Worm (Caenorhabditis elegans): ENCODE data around the gene ZK899.3.

The ZK899.3 gene

ce11 chrX:9452483-9453198 is at the start of gene ZK899.3:
Gene ZK899.3 (plus strand): TSS chrX:9453148.
- TF ChIP-seq alr-1 (tag; optimal IDR thresholded peaks at IDR 0.05; ENCODE audit: borderline replicate concordance) (no peak), elt-2 (tag; optimal IDR thresholded peaks at IDR 0.05) (no peak), fkh-4 (tag; optimal IDR thresholded peaks at IDR 0.05; ENCODE audit: borderline replicate concordance) (no peak), C04F5.9 (tag; optimal IDR thresholded peaks at IDR 0.05) (no peak), isw-1 (GFP tag; IDR thresholded peaks at IDR 0.05) (no peak), nhr-77 (tag; optimal IDR thresholded peaks at IDR 0.05) (no peak), dsc-1 (tag; optimal IDR thresholded peaks at IDR 0.05) (no peak), nhr-90 (tag; optimal IDR thresholded peaks at IDR 0.05; ENCODE audit: poor library complexity) (no peak)

ce11 chrX:9403622-9404255 is 49.2 kb upstream of the ZK899.3 start:
- TF ChIP-seq dpl-1 (GFP tag; optimal IDR thresholded peaks at IDR 0.05) = no peak
- no peak for TF ChIP-seq hpl-2 (GFP tag; optimal IDR thresholded peaks at IDR 0.05)
- TF ChIP-seq irx-1 (tag; optimal IDR thresholded peaks at IDR 0.05) = peak; percentile 55
- TF ChIP-seq ceh-8 (GFP tag; optimal IDR thresholded peaks at IDR 0.05) = no peak
- no peak for TF ChIP-seq nhr-47 (tag; optimal IDR thresholded peaks at IDR 0.05)
- TF ChIP-seq efl-1 (optimal IDR thresholded peaks at IDR 0.05) = no peak
- TF ChIP-seq efl-1 (GFP tag; optimal IDR thresholded peaks at IDR 0.05 in 1 of 2) = no peak
- TF ChIP-seq lsy-2 (tag; optimal IDR thresholded peaks at IDR 0.05) = peak; percentile 14 to 20
- no peak for TF ChIP-seq swsn-7 (tag; optimal IDR thresholded peaks at IDR 0.05)
- TF ChIP-seq mdl-1 (tag; optimal IDR thresholded peaks at IDR 0.05) = no peak
- no peak for TF ChIP-seq nhr-84 (tag; optimal IDR thresholded peaks at IDR 0.05)
- no peak for TF ChIP-seq dsc-1 (tag; optimal IDR thresholded peaks at IDR 0.05)
- no peak for TF ChIP-seq Y116A8C.19 (tag; optimal IDR thresholded peaks at IDR 0.05; ENCODE audit: borderline replicate concordance)
- TF ChIP-seq alr-1 (tag; optimal IDR thresholded peaks at IDR 0.05; ENCODE audit: borderline replicate concordance) = no peak
- no peak for TF ChIP-seq ceh-63 (GFP tag; optimal IDR thresholded peaks at IDR 0.05)
- TF ChIP-seq isw-1 (GFP tag; IDR thresholded peaks at IDR 0.05) = no peak
- TF ChIP-seq nhr-71 (tag; optimal IDR thresholded peaks at IDR 0.05) = peak; percentile 37
- TF ChIP-seq unc-30 (tag; optimal IDR thresholded peaks at IDR 0.05) = no peak
- TF ChIP-seq nhr-90 (tag; optimal IDR thresholded peaks at IDR 0.05; ENCODE audit: poor library complexity) = peak; percentile 57
- TF ChIP-seq lin-14 (GFP tag; optimal IDR thresholded peaks at IDR 0.05) = peak; percentile 68
- TF ChIP-seq F16B12.6 (tag; optimal IDR thresholded peaks at IDR 0.05) = no peak
- no peak for TF ChIP-seq sptf-1 (tag; optimal IDR thresholded peaks at IDR 0.05)
- TF ChIP-seq unc-98 (GFP tag; IDR thresholded peaks at IDR 0.05) = no peak
- TF ChIP-seq fkh-10 (GFP tag; optimal IDR thresholded peaks at IDR 0.05) = no peak
- TF ChIP-seq zip-4 (GFP tag; optimal IDR thresholded peaks at IDR 0.05) = no peak
- TF ChIP-seq ceh-82 (tag; optimal IDR thresholded peaks at IDR 0.05) = no peak
- no peak for TF ChIP-seq ztf-11 (tag; optimal IDR thresholded peaks at IDR 0.05)
- TF ChIP-seq grh-1 (GFP tag; IDR thresholded peaks at IDR 0.05) = peak; percentile 48; the same call in 1 of the 2 replicates
- no peak for TF ChIP-seq skn-1 (tag; optimal IDR thresholded peaks at IDR 0.05)
- TF ChIP-seq egl-27 (tag; optimal IDR thresholded peaks at IDR 0.05) = no peak
- no peak for TF ChIP-seq lin-15B (tag; optimal IDR thresholded peaks at IDR 0.05)
- TF ChIP-seq lin-39 (tag; optimal IDR thresholded peaks at IDR 0.05) = no peak
- TF ChIP-seq xbp-1 (tag; optimal IDR thresholded peaks at IDR 0.05) = no peak
- TF ChIP-seq nhr-20 (tag; optimal IDR thresholded peaks at IDR 0.05) = peak; percentile 1
- peak; percentile 67 for TF ChIP-seq blmp-1 (tag; optimal IDR thresholded peaks at IDR 0.05)
- no peak for TF ChIP-seq C16A3.4 (tag; optimal IDR thresholded peaks at IDR 0.05)
- TF ChIP-seq aha-1 (tag; optimal IDR thresholded peaks at IDR 0.05) = no peak
- TF ChIP-seq mab-9 (GFP tag; IDR thresholded peaks at IDR 0.05) = no peak
- peak; percentile 37 for TF ChIP-seq mep-1 (tag; optimal IDR thresholded peaks at IDR 0.05)
- TF ChIP-seq pag-3 (tag; optimal IDR thresholded peaks at IDR 0.05; ENCODE audit: borderline replicate concordance, insufficient read depth) = no peak
- peak in 1 of 2 experiments; percentile 46 for TF ChIP-seq lin-35 (GFP tag; optimal IDR thresholded peaks at IDR 0.05)
- no peak for TF ChIP-seq rnt-1 (tag; optimal IDR thresholded peaks at IDR 0.05)
- TF ChIP-seq C04F5.9 (tag; optimal IDR thresholded peaks at IDR 0.05) = no peak
- no peak for TF ChIP-seq nhr-77 (tag; optimal IDR thresholded peaks at IDR 0.05)
- no peak for TF ChIP-seq ama-1 (optimal IDR thresholded peaks at IDR 0.05)

Measured in whole organism, L1 larva.